Fruit fly (Drosophila melanogaster) whole organism, embryonic: ENCODE results near the gene nmdyn-D7.
A peak's percentile ranks its signal among the peaks of the same experiment; 100 is the strongest.

ENCODE experiments used
- Asciz ChIP-seq: fragments of 200-800 bp; sonication (Bioruptor generic); optimal IDR thresholded peaks from 2 replicates; lab custom pipeline; 2017; ENCODE audit warnings: missing biosample characterization, mild to moderate bottlenecking, missing genetic modification characterization, missing genetic modification reagents
- B-H2 ChIP-seq: fragments of 200-800 bp; sonication (Bioruptor generic); optimal IDR thresholded peaks from 2 replicates; lab custom pipeline; 2018; ENCODE audit warnings: missing biosample characterization, mild to moderate bottlenecking, missing genetic modification characterization
- CG10267 ChIP-seq: fragments of 200-800 bp; sonication (Bioruptor generic); optimal IDR thresholded peaks from 2 replicates; lab custom pipeline; 2018; ENCODE audit warnings: missing biosample characterization, mild to moderate bottlenecking, missing genetic modification characterization, moderate library complexity
- CG10654 ChIP-seq: fragments of 200-800 bp; sonication (Bioruptor generic); optimal IDR thresholded peaks from 2 replicates; lab custom pipeline; 2016; ENCODE audit warnings: missing biosample characterization, missing genetic modification characterization
- CG10959 ChIP-seq: fragments of 200-800 bp; sonication (Bioruptor generic); IDR thresholded peaks from 2 replicates; pipeline ENCODE4 v1.3.6; 2022; ENCODE audit warnings: missing biosample characterization, missing genetic modification characterization
- CG11085 ChIP-seq: fragments of 200-800 bp; sonication (Bioruptor generic); IDR thresholded peaks from 2 replicates; pipeline ENCODE4 v1.3.6; 2022; ENCODE audit warnings: missing biosample characterization, missing genetic modification characterization
- CG11723 ChIP-seq: fragments of 200-800 bp; sonication (Bioruptor generic); optimal IDR thresholded peaks from 2 replicates; lab custom pipeline; 2017; ENCODE audit warnings: missing biosample characterization, mild to moderate bottlenecking, missing genetic modification characterization
- CG12236 ChIP-seq: fragments of 200-800 bp; sonication (Bioruptor generic); optimal IDR thresholded peaks from 2 replicates; lab custom pipeline; 2016; ENCODE audit warnings: missing biosample characterization, missing genetic modification characterization
- CG1233 ChIP-seq: fragments of 200-800 bp; sonication (Bioruptor generic); optimal IDR thresholded peaks from 4 replicates; lab custom pipeline; 2018; ENCODE audit warnings: missing biosample characterization, mild to moderate bottlenecking, missing genetic modification characterization
- CG13296 ChIP-seq: fragments of 200-800 bp; sonication (Bioruptor generic); optimal IDR thresholded peaks from 3 replicates; lab custom pipeline; 2018; ENCODE audit warnings: missing biosample characterization, mild to moderate bottlenecking, missing genetic modification characterization
- CG14050 ChIP-seq: fragments of 200-800 bp; sonication (Bioruptor generic); IDR thresholded peaks from 3 replicates; pipeline ENCODE4 v1.3.6; 2022; ENCODE audit warnings: missing biosample characterization, missing genetic modification characterization
- CG14441 ChIP-seq: fragments of 200-800 bp; sonication (Bioruptor generic); IDR thresholded peaks from 2 replicates; pipeline ENCODE4 v1.3.6; 2022; ENCODE audit warnings: missing biosample characterization, missing genetic modification characterization
- CG16779 ChIP-seq: fragments of 200-800 bp; sonication (Bioruptor generic); IDR thresholded peaks from 2 replicates; pipeline ENCODE4 v1.3.6; 2022; ENCODE audit warnings: missing biosample characterization, missing genetic modification characterization
- CG16813 ChIP-seq: fragments of 200-800 bp; sonication (Bioruptor generic); IDR thresholded peaks from 3 replicates; pipeline ENCODE4 v1.3.6; 2022; ENCODE audit warnings: missing biosample characterization, missing genetic modification characterization; ENCODE audit not compliant: partially characterized antibody
- CG3838 ChIP-seq: fragments of 200-800 bp; sonication (Bioruptor generic); optimal IDR thresholded peaks from 3 replicates; lab custom pipeline; 2016; ENCODE audit warnings: missing biosample characterization, missing genetic modification characterization
- CG4282 ChIP-seq: fragments of 200-800 bp; sonication (Bioruptor generic); optimal IDR thresholded peaks from 2 replicates; lab custom pipeline; 2016; ENCODE audit warnings: missing biosample characterization, missing genetic modification characterization
- CG6689 ChIP-seq: fragments of 200-800 bp; sonication (Bioruptor generic); IDR thresholded peaks from 2 replicates; pipeline ENCODE4 v1.3.6; 2022; ENCODE audit warnings: missing biosample characterization, missing genetic modification characterization
- CG7357 ChIP-seq: fragments of 200-800 bp; sonication (Bioruptor generic); IDR thresholded peaks from 3 replicates; pipeline ENCODE4 v1.3.6; 2022; ENCODE audit warnings: missing biosample characterization, missing genetic modification characterization
- CG9609 ChIP-seq: fragments of 200-800 bp; sonication (Bioruptor generic); optimal IDR thresholded peaks from 3 replicates; lab custom pipeline; 2016; ENCODE audit warnings: missing biosample characterization, missing genetic modification characterization
- CG9817 ChIP-seq: fragments of 200-800 bp; sonication (Bioruptor generic); optimal IDR thresholded peaks from 2 replicates; lab custom pipeline; 2018; ENCODE audit warnings: missing biosample characterization, mild to moderate bottlenecking, missing genetic modification characterization, moderate library complexity
- CG9876 ChIP-seq: fragments of 200-800 bp; sonication (Bioruptor generic); optimal IDR thresholded peaks from 2 replicates; lab custom pipeline; 2016; ENCODE audit warnings: missing biosample characterization, missing genetic modification characterization
- D19A ChIP-seq: fragments of 200-800 bp; optimal IDR thresholded peaks from 3 replicates; lab custom pipeline; 2019; ENCODE audit warnings: missing biosample characterization, mild to moderate bottlenecking, missing genetic modification characterization, moderate library complexity
- Gsc ChIP-seq: fragments of 200-800 bp; sonication (Bioruptor generic); IDR thresholded peaks from 2 replicates; pipeline ENCODE4 v1.3.6; 2022; ENCODE audit warnings: missing biosample characterization, missing genetic modification characterization
- MBD-R2 ChIP-seq: fragments of 200-800 bp; sonication (Bioruptor generic); IDR thresholded peaks from 2 replicates; pipeline ENCODE4 v1.3.6; 2022; ENCODE audit warnings: missing biosample characterization, missing genetic modification characterization
- Mes4 ChIP-seq: fragments of 200-800 bp; sonication (Bioruptor generic); optimal IDR thresholded peaks from 2 replicates; lab custom pipeline; 2016; ENCODE audit warnings: missing biosample characterization, missing genetic modification characterization
- Nf-YC ChIP-seq: fragments of 200-800 bp; optimal IDR thresholded peaks from 3 replicates; lab custom pipeline; 2019; ENCODE audit warnings: missing biosample characterization, mild to moderate bottlenecking, missing genetic modification characterization, moderate library complexity
- Oli ChIP-seq: fragments of 200-800 bp; sonication (Bioruptor generic); optimal IDR thresholded peaks from 2 replicates; lab custom pipeline; 2018; ENCODE audit warnings: missing biosample characterization, mild to moderate bottlenecking, missing genetic modification characterization, moderate library complexity
- Pdp1 ChIP-seq, 2 experiments: fragments of 200-800 bp; sonication (Bioruptor generic); optimal IDR thresholded peaks; 3 replicates each; lab custom pipeline; 2016; ENCODE audit warnings: missing biosample characterization in 2 of 2, missing genetic modification characterization in 2 of 2, mild to moderate bottlenecking in 1 of 2, moderate library complexity in 1 of 2
- Spps ChIP-seq: fragments of 200-800 bp; sonication (Bioruptor generic); optimal IDR thresholded peaks from 2 replicates; lab custom pipeline; 2018; ENCODE audit warnings: missing biosample characterization, mild to moderate bottlenecking, missing genetic modification characterization
- Stat92E ChIP-seq, 3 experiments: fragments of >200 bp in 2 of 3; fragments of 200-800 bp in 1 of 3; sonication (Bioruptor generic) in 1 of 3; optimal IDR thresholded peaks; 2 replicates each; lab custom pipeline; 2017 to 2019; ENCODE audit warnings: missing biosample characterization in 3 of 3, missing genetic modification characterization in 3 of 3, mild to moderate bottlenecking in 1 of 3, moderate library complexity in 1 of 3
- al ChIP-seq: fragments of 200-800 bp; sonication (Bioruptor generic); IDR thresholded peaks from 2 replicates; pipeline ENCODE4 v1.3.6; 2022; ENCODE audit warnings: missing biosample characterization, missing genetic modification characterization
- cad ChIP-seq: fragments of >200 bp; optimal IDR thresholded peaks from 2 replicates; lab custom pipeline; 2017; ENCODE audit warnings: missing biosample characterization, missing genetic modification characterization
- croc ChIP-seq: fragments of 200-800 bp; sonication (Bioruptor generic); conservative IDR thresholded peaks from 3 replicates; pipeline ENCODE4 v1.3.6; 2022; ENCODE audit warnings: missing biosample characterization, missing genetic modification characterization
- cwo ChIP-seq: fragments of 200-800 bp; sonication (Bioruptor generic); optimal IDR thresholded peaks from 3 replicates; lab custom pipeline; 2017; ENCODE audit warnings: missing biosample characterization, missing genetic modification characterization, mild to moderate bottlenecking, moderate library complexity, missing genetic modification reagents
- gce ChIP-seq: fragments of 200-800 bp; sonication (Bioruptor generic); IDR thresholded peaks from 3 replicates; pipeline ENCODE4 v1.3.6; 2022; ENCODE audit warnings: missing biosample characterization, missing genetic modification characterization
- hbn ChIP-seq: fragments of 200-800 bp; sonication (Bioruptor generic); IDR thresholded peaks from 2 replicates; pipeline ENCODE4 v1.3.6; 2022; ENCODE audit warnings: missing biosample characterization, missing genetic modification characterization; ENCODE audit not compliant: partially characterized antibody
- ind ChIP-seq: fragments of 200-800 bp; sonication (Bioruptor generic); optimal IDR thresholded peaks from 3 replicates; lab custom pipeline; 2016; ENCODE audit warnings: missing biosample characterization, missing genetic modification characterization
- lbe ChIP-seq: fragments of 200-800 bp; sonication (Bioruptor generic); optimal IDR thresholded peaks from 2 replicates; lab custom pipeline; 2016; ENCODE audit warnings: missing biosample characterization, mild to moderate bottlenecking, missing genetic modification characterization
- maf-S ChIP-seq: fragments of 200-800 bp; sonication (Bioruptor generic); optimal IDR thresholded peaks from 2 replicates; lab custom pipeline; 2016; ENCODE audit warnings: missing biosample characterization, missing genetic modification characterization
- peb ChIP-seq: fragments of 200-800 bp; sonication (Bioruptor generic); IDR thresholded peaks from 2 replicates; pipeline ENCODE4 v1.3.6; 2022; ENCODE audit warnings: missing biosample characterization, missing genetic modification characterization
- pho ChIP-seq: fragments of 200-800 bp; sonication (Bioruptor generic); optimal IDR thresholded peaks from 2 replicates; lab custom pipeline; 2016; ENCODE audit warnings: missing biosample characterization, missing genetic modification characterization
- pros ChIP-seq: fragments of 200-800 bp; sonication (Bioruptor generic); optimal IDR thresholded peaks from 3 replicates; lab custom pipeline; 2019; ENCODE audit warnings: missing biosample characterization, mild to moderate bottlenecking, missing genetic modification characterization, moderate library complexity
- pzg ChIP-seq: fragments of 200-800 bp; sonication (Bioruptor generic); optimal IDR thresholded peaks from 3 replicates; lab custom pipeline; 2018; ENCODE audit warnings: missing biosample characterization, mild to moderate bottlenecking, missing genetic modification characterization, moderate library complexity
- sd ChIP-seq: fragments of 200-800 bp; sonication (Bioruptor generic); optimal IDR thresholded peaks from 3 replicates; lab custom pipeline; 2018; ENCODE audit warnings: missing biosample characterization, mild to moderate bottlenecking, missing genetic modification characterization, moderate library complexity
- so ChIP-seq: fragments of 200-800 bp; sonication (Bioruptor generic); IDR thresholded peaks from 3 replicates; pipeline ENCODE4 v1.3.6; 2022; ENCODE audit warnings: missing biosample characterization, missing genetic modification characterization
- stc ChIP-seq: fragments of 200-800 bp; sonication (Bioruptor generic); IDR thresholded peaks from 2 replicates; pipeline ENCODE4 v1.3.6; 2022; ENCODE audit warnings: missing biosample characterization, missing genetic modification characterization
- tin ChIP-seq: fragments of 200-800 bp; sonication (Bioruptor generic); optimal IDR thresholded peaks from 3 replicates; lab custom pipeline; 2016; ENCODE audit warnings: missing biosample characterization, missing genetic modification characterization
- trem ChIP-seq: fragments of 200-800 bp; optimal IDR thresholded peaks from 3 replicates; lab custom pipeline; 2019; ENCODE audit warnings: missing biosample characterization, mild to moderate bottlenecking, missing genetic modification characterization, moderate library complexity
- zen2 ChIP-seq: fragments of 200-800 bp; sonication (Bioruptor generic); IDR thresholded peaks from 3 replicates; pipeline ENCODE4 v1.3.6; 2022; ENCODE audit warnings: missing biosample characterization, missing genetic modification characterization; ENCODE audit not compliant: partially characterized antibody
- zf30C ChIP-seq: fragments of 200-800 bp; sonication (Bioruptor generic); optimal IDR thresholded peaks from 3 replicates; lab custom pipeline; 2018; ENCODE audit warnings: missing biosample characterization, mild to moderate bottlenecking, missing genetic modification characterization
- zfh1 ChIP-seq: fragments of 200-800 bp; sonication (Bioruptor generic); IDR thresholded peaks from 3 replicates; pipeline ENCODE4 v1.3.6; 2022; ENCODE audit warnings: missing biosample characterization, missing genetic modification characterization

Gene nmdyn-D7

DNA sequence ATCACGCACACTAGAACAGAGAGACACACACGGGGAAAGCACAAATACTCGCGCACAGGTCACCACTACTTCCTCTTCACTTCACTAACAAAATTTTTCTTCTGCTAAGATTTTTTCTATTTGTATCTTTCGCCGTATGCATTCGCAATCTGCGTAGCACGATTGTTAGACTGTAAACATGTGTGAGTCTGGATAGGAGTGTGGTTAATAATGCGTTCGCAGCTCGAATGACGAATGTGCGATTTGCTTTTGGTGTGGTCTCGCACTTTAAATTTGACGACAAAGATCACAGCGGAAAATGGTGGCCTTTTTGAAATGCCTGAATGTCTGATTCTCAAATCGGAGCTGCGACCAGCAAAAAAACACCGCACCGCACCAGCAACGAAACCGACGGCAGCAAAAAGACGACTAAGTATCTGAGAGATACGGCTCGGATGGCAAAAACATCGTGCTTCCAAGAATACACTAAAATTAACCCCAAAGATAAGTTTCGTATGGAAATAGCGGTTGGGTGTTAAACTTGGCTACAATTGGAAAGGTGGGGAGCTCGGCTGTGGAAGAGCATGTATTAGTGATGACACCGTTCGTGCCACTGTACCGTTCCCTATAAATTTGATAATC, 25.4 kb downstream of the nmdyn-D7 start, which contains the start of gene Unc-115a (continued):
- TF ChIP-seq maf-S (GFP tag; lab: Kevin White, UChicago), result peak; percentile 31
- TF ChIP-seq CG9876, result no peak
- peak; percentile 61 for TF ChIP-seq Mes4
- peak; percentile 42 for TF ChIP-seq CG9817 (tag; lab: Kevin White, UChicago)
- TF ChIP-seq Pdp1 (GFP tag; optimal IDR thresholded peaks at IDR 0.05; lab: Kevin White, UChicago), result peak; percentile 27 to 63
- peak; percentile 80 for TF ChIP-seq pho (GFP tag; lab: Kevin White, UChicago)
- no peak for TF ChIP-seq CG11723
- TF ChIP-seq sd, result peak; percentile 49
- TF ChIP-seq Asciz (GFP tag; lab: Kevin White, UChicago), result no peak
- peak; percentile 14 for TF ChIP-seq D19A (tag; lab: Kevin White, UChicago)
- TF ChIP-seq CG12236 (GFP tag; lab: Kevin White, UChicago), result peak; percentile 43
- peak; percentile 79 for TF ChIP-seq trem (tag; lab: Kevin White, UChicago)
- TF ChIP-seq CG13296 (GFP tag; lab: Kevin White, UChicago), result peak; percentile 41
- TF ChIP-seq MBD-R2, result no peak
- TF ChIP-seq CG16779 (GFP tag; lab: Robert Waterston, UW), result no peak
- no peak for TF ChIP-seq zen2
- TF ChIP-seq CG3838 (GFP tag; lab: Kevin White, UChicago), result no peak
- no peak for TF ChIP-seq croc (GFP tag; lab: Robert Waterston, UW)
- TF ChIP-seq CG11085 (GFP tag; lab: Robert Waterston, UW), result no peak
- TF ChIP-seq pzg, result peak; percentile 97
- peak; percentile 30 for TF ChIP-seq zf30C (GFP tag; lab: Kevin White, UChicago)
- TF ChIP-seq cwo, result no peak
- no peak for TF ChIP-seq cad
- TF ChIP-seq CG9609 (GFP tag; lab: Kevin White, UChicago), result peak; percentile 9
- no peak for TF ChIP-seq Oli (tag; lab: Kevin White, UChicago)
- no peak for TF ChIP-seq stc (GFP tag; lab: Robert Waterston, UW)
- TF ChIP-seq so (GFP tag; lab: Robert Waterston, UW), result no peak
- TF ChIP-seq CG10959 (GFP tag; lab: Robert Waterston, UW), result no peak
- TF ChIP-seq CG4282 (GFP tag; lab: Kevin White, UChicago), result peak; percentile 56
- peak; percentile 5 for TF ChIP-seq CG1233 (GFP tag; lab: Kevin White, UChicago)
- no peak for TF ChIP-seq CG7357 (GFP tag; lab: Robert Waterston, UW)
- no peak for TF ChIP-seq hbn (GFP tag; lab: Robert Waterston, UW)
- no peak for TF ChIP-seq CG16813 (GFP tag; lab: Robert Waterston, UW)
- no peak for TF ChIP-seq peb (GFP tag; lab: Robert Waterston, UW)
- no peak for TF ChIP-seq gce (GFP tag; lab: Robert Waterston, UW)
- no peak for TF ChIP-seq CG14441 (GFP tag; lab: Robert Waterston, UW)
- no peak for TF ChIP-seq al (GFP tag; lab: Robert Waterston, UW)
- peak; percentile 30 for TF ChIP-seq lbe
- no peak for TF ChIP-seq ind (GFP tag; lab: Kevin White, UChicago)
- TF ChIP-seq CG6689 (GFP tag; lab: Robert Waterston, UW), result no peak
- TF ChIP-seq CG10654, result no peak
- peak in 1 of 3 experiments; percentile 53 for TF ChIP-seq Stat92E (GFP tag; optimal IDR thresholded peaks at IDR 0.05; lab: Kevin White, UChicago)
- TF ChIP-seq Nf-YC (tag; lab: Kevin White, UChicago), result peak; percentile 32
- peak; percentile 74 for TF ChIP-seq CG10267
- TF ChIP-seq CG14050 (GFP tag; lab: Robert Waterston, UW), result no peak
- TF ChIP-seq tin (GFP tag; lab: Kevin White, UChicago), result peak; percentile 45
- TF ChIP-seq Gsc, result no peak
- peak; percentile 97 for TF ChIP-seq pros
- no peak for TF ChIP-seq Spps (tag; lab: Kevin White, UChicago)
- peak; percentile 78 for TF ChIP-seq B-H2 (GFP tag; lab: Kevin White, UChicago)
- TF ChIP-seq zfh1 (GFP tag; lab: Robert Waterston, UW), result no peak
